Worm (Caenorhabditis elegans): ENCODE data around the gene glb-17.

glb-17 gene

DNA sequence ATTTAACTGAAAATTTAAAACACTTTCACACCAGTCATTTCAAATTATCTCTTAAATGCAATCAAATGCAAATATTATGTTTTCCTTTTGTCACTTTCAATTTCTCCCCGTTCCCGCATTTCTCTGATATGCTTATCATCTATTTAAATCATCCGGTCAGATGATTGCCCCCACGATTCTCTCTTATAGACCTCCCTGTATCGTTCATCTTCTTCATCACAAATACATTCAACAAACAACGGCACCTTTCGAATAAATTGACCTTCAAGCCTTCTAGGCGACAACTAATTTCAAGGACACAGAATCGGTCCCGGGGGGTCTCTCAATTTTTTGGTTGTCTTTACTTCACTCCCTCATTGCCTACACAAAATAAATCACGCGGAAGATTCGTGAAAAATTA is 27.9 kb downstream of the glb-17 start (continued):
- peak; percentile 76 for TF ChIP-seq mep-1 (tag; optimal IDR thresholded peaks at IDR 0.05)
- TF ChIP-seq jun-1 (tag; optimal IDR thresholded peaks at IDR 0.05), result no peak
- TF ChIP-seq ceh-8 (GFP tag; optimal IDR thresholded peaks at IDR 0.05), result no peak
- TF ChIP-seq hlh-17 (GFP tag; optimal IDR thresholded peaks at IDR 0.05; ENCODE audit: borderline replicate concordance), result no peak
- no peak for TF ChIP-seq lin-13 (GFP tag; optimal IDR thresholded peaks at IDR 0.05)
- TF ChIP-seq hpl-2 (GFP tag; optimal IDR thresholded peaks at IDR 0.05), result no peak
- peak; percentile 98 for TF ChIP-seq blmp-1 (tag; optimal IDR thresholded peaks at IDR 0.05)
- no peak for TF ChIP-seq nhr-77 (tag; optimal IDR thresholded peaks at IDR 0.05)
- TF ChIP-seq mef-2 (tag; optimal IDR thresholded peaks at IDR 0.05), result no peak
- no peak for TF ChIP-seq ztf-4 (tag; optimal IDR thresholded peaks at IDR 0.05)
- TF ChIP-seq nhr-76 (tag; optimal IDR thresholded peaks at IDR 0.05), result no peak
- no peak for TF ChIP-seq C34B4.2 (tag; optimal IDR thresholded peaks at IDR 0.05)

DNA sequence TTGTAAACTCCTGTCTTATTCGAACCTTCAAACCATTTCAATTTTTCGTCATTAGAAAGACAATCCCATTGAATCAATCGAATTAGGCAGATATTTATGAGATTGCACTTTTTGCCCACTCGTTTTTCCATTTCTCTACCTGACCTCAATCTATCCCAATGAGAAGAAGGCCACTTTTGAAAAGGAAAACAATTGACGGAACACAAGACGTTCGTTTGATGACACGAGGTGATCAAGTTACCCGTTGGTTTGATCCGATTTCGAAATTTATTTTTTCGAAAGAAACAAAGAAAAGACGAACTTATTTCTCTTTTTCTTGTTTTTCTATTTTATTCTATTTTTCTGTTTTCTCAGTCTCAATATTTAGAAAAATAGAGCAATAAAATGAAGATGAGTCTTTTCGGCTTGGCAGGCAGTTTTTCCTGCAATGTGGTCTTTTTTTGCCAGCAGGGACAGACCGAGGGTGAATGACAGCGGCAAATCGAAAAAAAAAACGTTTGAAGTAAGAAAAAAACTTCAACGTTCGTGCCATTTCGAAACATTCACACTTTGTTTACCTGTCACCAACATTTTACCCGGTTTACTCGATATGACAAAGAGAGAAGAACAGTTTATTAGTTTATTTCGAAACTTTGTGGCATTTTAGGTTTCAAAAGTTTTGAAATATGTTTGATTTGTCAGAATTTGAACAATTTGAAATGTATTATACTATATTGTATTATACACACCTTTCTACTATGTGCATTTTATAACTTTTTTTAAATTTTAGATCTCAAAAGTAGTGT is 28.6 kb downstream of the glb-17 start:
- TF ChIP-seq efl-1 (optimal IDR thresholded peaks at IDR 0.05) (no peak), efl-1 (GFP tag; optimal IDR thresholded peaks at IDR 0.05 in 1 of 2) (peak in 1 of 2 experiments; percentile 64), blmp-1 (tag; optimal IDR thresholded peaks at IDR 0.05) (peak; percentile 53), nhr-85 (tag) (peak; percentile 59), ceh-63 (GFP tag; optimal IDR thresholded peaks at IDR 0.05) (no peak)

DNA sequence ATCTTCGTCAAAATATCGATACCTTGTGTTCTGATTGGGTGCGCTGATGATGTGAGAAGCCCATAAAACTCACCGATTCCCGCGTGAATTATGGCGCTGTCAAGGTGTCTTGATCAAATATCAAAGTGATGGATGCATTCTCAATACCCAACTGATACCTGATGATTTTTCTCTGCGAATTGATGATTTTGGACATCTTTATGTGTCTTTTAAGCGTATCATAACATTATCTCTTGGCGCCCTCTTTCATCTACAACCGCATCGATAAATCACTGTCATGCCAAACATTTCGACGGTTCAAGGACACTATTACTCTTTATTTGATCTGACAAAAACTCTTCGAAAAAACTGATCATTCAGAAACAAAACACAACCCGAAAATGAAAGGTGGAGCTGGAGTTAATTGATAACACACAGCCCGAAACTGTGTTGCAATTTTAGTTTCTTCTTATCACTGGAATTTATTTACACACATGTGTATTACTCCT is 29.5 kb downstream of the glb-17 start:
- TF ChIP-seq lsy-2 (tag; optimal IDR thresholded peaks at IDR 0.05) (peak in 1 of 2 experiments; percentile 48), vab-15 (tag; optimal IDR thresholded peaks at IDR 0.05) (peak; percentile 41), tbx-2 (tag; optimal IDR thresholded peaks at IDR 0.05) (peak; percentile 34), mef-2 (tag; optimal IDR thresholded peaks at IDR 0.05) (no peak), nhr-12 (tag; optimal IDR thresholded peaks at IDR 0.05) (no peak), elt-3 (tag; optimal IDR thresholded peaks at IDR 0.05) (peak in 5 of 6 experiments; percentile 64 to 96 (median 80)), hlh-17 (GFP tag; optimal IDR thresholded peaks at IDR 0.05; ENCODE audit: borderline replicate concordance) (no peak), egl-27 (tag; optimal IDR thresholded peaks at IDR 0.05) (peak in 1 of 2 experiments; percentile 3), ces-1 (GFP tag; optimal IDR thresholded peaks at IDR 0.05) (no peak), blmp-1 (tag; optimal IDR thresholded peaks at IDR 0.05) (peak; percentile 88), nhr-85 (tag) (peak; percentile 97), nhr-90 (tag; optimal IDR thresholded peaks at IDR 0.05; ENCODE audit: poor library complexity) (peak; percentile 57), sup-37 (GFP tag; optimal IDR thresholded peaks at IDR 0.05) (no peak), ztf-11 (tag; optimal IDR thresholded peaks at IDR 0.05) (no peak), elt-2 (tag; optimal IDR thresholded peaks at IDR 0.05) (no peak), aha-1 (tag; optimal IDR thresholded peaks at IDR 0.05) (no peak), mdl-1 (tag; optimal IDR thresholded peaks at IDR 0.05) (peak in 1 of 2 experiments; percentile 62), lin-14 (GFP tag; optimal IDR thresholded peaks at IDR 0.05) (peak; percentile 73), grh-1 (GFP tag; IDR thresholded peaks at IDR 0.05) (peak; percentile 42; the same call in 1 of the 2 replicates), unc-30 (tag; optimal IDR thresholded peaks at IDR 0.05) (no peak), irx-1 (tag; optimal IDR thresholded peaks at IDR 0.05) (peak; percentile 49), sox-4 (tag; optimal IDR thresholded peaks at IDR 0.05) (no peak), nhr-47 (tag; optimal IDR thresholded peaks at IDR 0.05) (peak; percentile 16), C04F5.9 (tag; optimal IDR thresholded peaks at IDR 0.05) (no peak), snu-23 (GFP tag; optimal IDR thresholded peaks at IDR 0.05) (peak; percentile 41), pqm-1 (tag; optimal IDR thresholded peaks at IDR 0.05) (no peak), fkh-4 (tag; optimal IDR thresholded peaks at IDR 0.05; ENCODE audit: borderline replicate concordance) (no peak), nhr-84 (tag; optimal IDR thresholded peaks at IDR 0.05) (no peak), dpl-1 (GFP tag; optimal IDR thresholded peaks at IDR 0.05) (peak in 1 of 3 experiments; percentile 24), nhr-71 (tag; optimal IDR thresholded peaks at IDR 0.05) (peak; percentile 76), nhr-77 (tag; optimal IDR thresholded peaks at IDR 0.05) (no peak), nhr-19 (GFP tag; conservative IDR thresholded peaks at IDR 0.05) (peak; percentile 36), hlh-4 (tag; optimal IDR thresholded peaks at IDR 0.05) (no peak), nhr-20 (tag; optimal IDR thresholded peaks at IDR 0.05) (peak; percentile 69), unc-130 (tag; optimal IDR thresholded peaks at IDR 0.05) (no peak), ceh-63 (GFP tag; optimal IDR thresholded peaks at IDR 0.05) (no peak), lin-35 (GFP tag; optimal IDR thresholded peaks at IDR 0.05) (peak in 1 of 2 experiments; percentile 63)
